Worm (Caenorhabditis elegans) whole organism, L1 larva: ENCODE data around the gene Y52E8A.6.

ENCODE experiments used
- Y116A8C.19 ChIP-seq: sonication (generic microtip); optimal IDR thresholded peaks from 2 replicates; lab custom pipeline; 2016; ENCODE audit warnings: missing compliant biosample characterization, missing genetic modification characterization, borderline replicate concordance
- blmp-1 ChIP-seq: fragments of 150-350 bp; optimal IDR thresholded peaks from 2 replicates; lab custom pipeline; 2014; ENCODE audit warnings: missing biosample characterization, missing genetic modification characterization
- ceh-82 ChIP-seq, 3 experiments: fragments of 150-350 bp in 1 of 3; sonication (generic microtip) in 2 of 3; optimal IDR thresholded peaks; 2 replicates each; lab custom pipeline; 2014 to 2017; ENCODE audit warnings: missing biosample characterization in 3 of 3, missing genetic modification characterization in 3 of 3
- ces-1 ChIP-seq: fragments of 150-350 bp; optimal IDR thresholded peaks from 2 replicates; lab custom pipeline; 2014; ENCODE audit warnings: missing biosample characterization, missing genetic modification reagents, missing genetic modification characterization
- efl-1 ChIP-seq, 4 experiments: fragments of 150-350 bp; optimal IDR thresholded peaks in 3 of 4; peaks in 1 of 4; 1 replicate in 1 of 4; 2 replicates in 3 of 4; lab custom pipeline; 2014; ENCODE audit warnings: missing biosample characterization in 2 of 4, missing genetic modification characterization in 2 of 4, missing genetic modification reagents in 2 of 4
- elt-2 ChIP-seq: sonication (generic microtip); optimal IDR thresholded peaks from 2 replicates; lab custom pipeline; 2016; ENCODE audit warnings: missing genetic modification characterization, mild to moderate bottlenecking, inconsistent platforms, missing compliant biosample characterization, missing genetic modification reagents
- elt-3 ChIP-seq, 6 experiments: fragments of 150-350 bp in 1 of 6; sonication (generic microtip); optimal IDR thresholded peaks; 2 replicates each; lab custom pipeline; 2017 to 2018; ENCODE audit warnings: missing biosample characterization in 6 of 6, missing genetic modification characterization in 6 of 6, inconsistent platforms in 1 of 6
- fkh-10 ChIP-seq: sonication (generic microtip); optimal IDR thresholded peaks from 2 replicates; lab custom pipeline; 2017; ENCODE audit warnings: missing biosample characterization, missing genetic modification reagents, missing genetic modification characterization
- fkh-4 ChIP-seq: sonication (generic microtip); optimal IDR thresholded peaks from 2 replicates; lab custom pipeline; 2016; ENCODE audit warnings: missing compliant biosample characterization, missing genetic modification characterization, borderline replicate concordance
- grh-1 ChIP-seq: fragments of 200-800 bp; sonication (Bioruptor generic); IDR thresholded peaks from 2 replicates; pipeline ENCODE4 v1.3.6; 2022; ENCODE audit warnings: missing genetic modification reagents, missing genetic modification characterization, missing compliant biosample characterization
- hlh-4 ChIP-seq: sonication (generic microtip); optimal IDR thresholded peaks from 2 replicates; lab custom pipeline; 2016; ENCODE audit warnings: mild to moderate bottlenecking, missing genetic modification characterization, missing compliant biosample characterization
- hpl-2 ChIP-seq: fragments of 150-350 bp; optimal IDR thresholded peaks from 2 replicates; lab custom pipeline; 2014; ENCODE audit warnings: missing biosample characterization, missing genetic modification reagents, missing genetic modification characterization
- jun-1 ChIP-seq: fragments of 150-350 bp; optimal IDR thresholded peaks from 2 replicates; lab custom pipeline; 2014; ENCODE audit warnings: missing biosample characterization, missing genetic modification reagents, missing genetic modification characterization
- lin-13 ChIP-seq: fragments of 150-350 bp; optimal IDR thresholded peaks from 2 replicates; lab custom pipeline; 2014; ENCODE audit warnings: missing biosample characterization, missing genetic modification reagents, missing genetic modification characterization
- lin-14 ChIP-seq: fragments of 200-800 bp; sonication (Bioruptor generic); optimal IDR thresholded peaks from 2 replicates; lab custom pipeline; 2018; ENCODE audit warnings: mild to moderate bottlenecking, missing genetic modification characterization, moderate library complexity, missing compliant biosample characterization
- lin-15B ChIP-seq: fragments of 150-350 bp; sonication (generic microtip); optimal IDR thresholded peaks from 3 replicates; lab custom pipeline; 2014; ENCODE audit warnings: missing biosample characterization, missing genetic modification characterization
- lin-35 ChIP-seq, 2 experiments: fragments of 150-350 bp; optimal IDR thresholded peaks; 2 replicates each; lab custom pipeline; 2014; ENCODE audit warnings: missing biosample characterization in 2 of 2, missing genetic modification characterization in 2 of 2, missing genetic modification reagents in 2 of 2
- lsy-2 ChIP-seq, 2 experiments: fragments of 150-350 bp; optimal IDR thresholded peaks; 2 replicates each; lab custom pipeline; 2014; ENCODE audit warnings: missing biosample characterization in 2 of 2, missing genetic modification characterization in 2 of 2
- mab-9 ChIP-seq: fragments of 200-800 bp; sonication (Bioruptor generic); IDR thresholded peaks from 2 replicates; pipeline ENCODE4 v1.3.6; 2022; ENCODE audit warnings: missing genetic modification reagents, missing genetic modification characterization, missing compliant biosample characterization
- nhr-19 ChIP-seq: fragments of 200-800 bp; sonication (Bioruptor generic); conservative IDR thresholded peaks from 2 replicates; pipeline ENCODE4 v1.3.6; 2022; ENCODE audit warnings: missing genetic modification characterization, missing compliant biosample characterization
- nhr-20 ChIP-seq: sonication (generic microtip); optimal IDR thresholded peaks from 2 replicates; lab custom pipeline; 2016; ENCODE audit warnings: mild to moderate bottlenecking, missing genetic modification characterization, missing compliant biosample characterization
- nhr-71 ChIP-seq: sonication (generic microtip); optimal IDR thresholded peaks from 2 replicates; lab custom pipeline; 2016; ENCODE audit warnings: mild to moderate bottlenecking, missing genetic modification characterization, moderate library complexity, missing compliant biosample characterization
- nhr-76 ChIP-seq: sonication (generic microtip); optimal IDR thresholded peaks from 2 replicates; lab custom pipeline; 2017; ENCODE audit warnings: missing biosample characterization, missing genetic modification characterization
- nhr-84 ChIP-seq: sonication (generic microtip); optimal IDR thresholded peaks from 2 replicates; lab custom pipeline; 2017; ENCODE audit warnings: missing biosample characterization, missing genetic modification characterization
- pqm-1 ChIP-seq: sonication (generic microtip); optimal IDR thresholded peaks from 3 replicates; lab custom pipeline; 2017; ENCODE audit warnings: missing biosample characterization, missing genetic modification characterization
- skn-1 ChIP-seq: fragments of 150-350 bp; optimal IDR thresholded peaks from 2 replicates; lab custom pipeline; 2014; ENCODE audit warnings: missing biosample characterization, missing genetic modification characterization
- snu-23 ChIP-seq: sonication (generic microtip); optimal IDR thresholded peaks from 2 replicates; lab custom pipeline; 2016; ENCODE audit warnings: missing genetic modification characterization, missing compliant biosample characterization
- tlp-1 ChIP-seq: fragments of 150-350 bp; optimal IDR thresholded peaks from 2 replicates; lab custom pipeline; 2014; ENCODE audit warnings: missing biosample characterization, missing genetic modification characterization
- unc-130 ChIP-seq: fragments of 150-350 bp; optimal IDR thresholded peaks from 2 replicates; lab custom pipeline; 2017; ENCODE audit warnings: missing biosample characterization, missing genetic modification characterization, inconsistent platforms
- unc-30 ChIP-seq: sonication (generic microtip); optimal IDR thresholded peaks from 2 replicates; lab custom pipeline; 2017; ENCODE audit warnings: missing biosample characterization, missing genetic modification characterization
- unc-62 ChIP-seq: fragments of 150-350 bp; optimal IDR thresholded peaks from 2 replicates; lab custom pipeline; 2014; ENCODE audit warnings: missing biosample characterization, missing genetic modification reagents, missing genetic modification characterization
- ztf-4 ChIP-seq: fragments of 150-350 bp; optimal IDR thresholded peaks from 2 replicates; lab custom pipeline; 2014; ENCODE audit warnings: missing biosample characterization, missing genetic modification characterization

Y52E8A.6 gene

DNA sequence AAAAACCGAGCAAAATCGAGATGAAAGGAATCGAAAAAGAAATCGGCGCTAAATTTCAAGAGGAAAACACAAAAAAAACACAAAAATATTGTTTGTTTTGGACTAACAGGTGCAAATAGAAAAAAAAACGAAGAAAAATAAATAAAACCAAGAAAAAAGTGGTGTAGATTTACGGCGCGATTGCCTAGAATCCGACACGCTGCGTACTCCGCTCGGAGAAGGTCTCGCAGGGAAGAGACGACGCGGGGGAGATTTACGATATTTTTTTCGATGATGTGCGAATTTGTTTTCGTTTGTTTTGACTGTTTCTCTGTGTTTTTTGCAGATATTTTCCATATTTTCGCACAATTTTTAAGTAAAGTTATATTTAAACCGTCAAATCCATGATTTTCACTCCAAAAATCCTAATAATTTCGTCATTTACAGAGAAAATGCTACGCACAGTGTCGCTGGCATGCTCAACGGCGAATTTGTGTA, 20.5 kb downstream of the Y52E8A.6 start, which contains the start of gene sco-1 (continued):
- TF ChIP-seq elt-3 (tag; optimal IDR thresholded peaks at IDR 0.05; lab: Kevin White, UChicago), result peak in 3 of 6 experiments; percentile 82 to 97 (median 94)
- peak; percentile 92 for TF ChIP-seq unc-130 (tag; lab: Kevin White, UChicago)
- peak; percentile 68 for TF ChIP-seq unc-62 (GFP tag; lab: Kevin White, UChicago)
- TF ChIP-seq grh-1 (GFP tag; lab: Robert Waterston, UW), result peak; percentile 97
- TF ChIP-seq jun-1 (tag; lab: Kevin White, UChicago), result peak; percentile 93

DNA sequence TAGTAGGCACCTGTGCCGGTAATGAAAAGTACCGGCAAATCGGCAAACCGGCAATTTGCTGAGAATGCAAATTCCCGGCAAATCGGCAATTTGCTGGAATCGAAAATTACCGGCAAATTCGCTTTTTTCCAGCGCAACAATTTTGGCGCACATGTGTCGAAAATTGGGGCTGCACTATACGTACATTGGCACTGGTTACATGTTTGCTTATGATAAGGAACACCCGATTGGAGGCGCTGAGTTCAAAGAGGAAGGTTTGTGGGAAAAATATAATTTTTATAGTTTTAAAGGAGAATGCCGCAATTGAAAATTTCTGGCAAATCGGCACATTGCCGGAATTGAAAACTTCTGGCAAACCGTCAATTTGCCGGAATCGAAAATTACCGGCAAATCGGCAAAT, 22.5 kb downstream of the Y52E8A.6 start:
- no peak for TF ChIP-seq unc-30 (tag; lab: Kevin White, UChicago)
- TF ChIP-seq elt-2 (tag; lab: Kevin White, UChicago), result peak; percentile 63

DNA sequence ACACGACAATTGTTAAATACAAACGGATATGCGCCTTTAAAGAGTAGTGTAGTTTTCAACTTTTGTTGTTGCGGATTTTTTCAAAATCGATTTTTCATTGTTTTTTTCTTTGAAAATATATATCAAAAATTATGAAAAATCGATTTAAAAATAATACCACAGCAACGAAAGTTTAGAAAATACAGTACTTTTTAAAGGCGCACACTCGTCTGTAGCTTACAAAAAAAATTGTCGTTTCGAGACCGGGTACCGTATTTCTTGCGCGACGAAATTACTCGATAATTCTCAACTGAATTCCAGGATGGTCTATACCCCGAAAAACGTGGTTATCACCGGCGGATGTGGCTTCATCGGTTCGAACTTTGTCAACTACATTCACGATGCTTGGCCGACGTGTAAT, 25.0 kb downstream of the Y52E8A.6 start, which contains the start of gene rml-4:
Gene rml-4 (plus strand): TSS at position 301 of the 400 bp plus-strand sequence.
- no peak for TF ChIP-seq skn-1 (tag; lab: Kevin White, UChicago)
- no peak for TF ChIP-seq efl-1 (optimal IDR thresholded peaks at IDR 0.05; lab: Kevin White, UChicago)
- TF ChIP-seq efl-1 (GFP tag; optimal IDR thresholded peaks at IDR 0.05 in 1 of 2; lab: Kevin White, UChicago), result peak in 1 of 2 experiments; percentile 71
- TF ChIP-seq, all 84 proteins: peak for 1

DNA sequence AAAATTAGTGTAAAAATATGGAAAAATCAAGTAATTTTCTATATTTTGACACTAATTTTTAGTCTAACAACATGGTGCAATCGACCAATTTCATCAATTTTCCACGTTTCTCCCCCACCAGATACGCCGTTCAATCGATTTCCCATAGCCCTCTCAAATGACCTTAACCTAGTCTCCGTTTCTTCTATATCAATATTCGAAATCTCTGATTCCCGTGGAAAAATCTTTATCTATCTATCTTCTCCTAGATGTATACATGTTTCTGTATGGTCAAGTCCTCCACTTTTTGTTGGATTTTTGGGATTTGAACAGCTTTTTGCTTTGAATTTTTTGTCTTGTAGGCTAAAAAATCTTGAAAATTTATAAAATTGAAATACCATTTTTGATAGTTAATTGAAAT, 25.6 kb downstream of the Y52E8A.6 start:
- TF ChIP-seq nhr-19 (GFP tag; lab: Robert Waterston, UW) (no peak), efl-1 (optimal IDR thresholded peaks at IDR 0.05; lab: Kevin White, UChicago) (no peak), efl-1 (GFP tag; optimal IDR thresholded peaks at IDR 0.05 in 1 of 2; lab: Kevin White, UChicago) (peak in 1 of 2 experiments; percentile 80), lin-14 (GFP tag; lab: Kevin White, UChicago) (peak; percentile 20), blmp-1 (peak; percentile 24)

DNA sequence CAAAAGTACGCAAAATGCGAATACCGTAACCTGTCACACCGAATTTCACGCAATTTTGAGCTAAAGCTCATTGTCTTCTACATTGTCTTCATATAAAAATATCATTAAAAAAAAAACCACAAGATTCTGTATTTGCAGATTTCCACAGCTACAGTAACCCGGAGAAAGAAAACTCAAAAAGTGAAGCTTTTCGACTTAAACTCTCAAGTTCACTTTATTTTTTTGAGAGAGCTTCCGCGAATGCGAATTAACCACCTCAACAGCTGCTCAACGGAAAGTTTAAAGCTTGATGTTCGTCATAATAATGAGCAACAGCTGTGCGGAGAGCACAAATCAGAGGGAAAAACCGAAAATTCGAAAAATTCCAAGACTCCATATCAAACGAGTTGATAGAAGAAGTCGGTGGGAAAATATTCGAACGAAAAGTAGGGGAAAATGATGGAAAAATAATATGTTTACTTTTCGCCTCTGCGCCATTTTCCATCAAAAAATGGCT, 26.7 kb downstream of the Y52E8A.6 start:
- TF ChIP-seq pqm-1 (tag; lab: Kevin White, UChicago), result no peak
- TF ChIP-seq lsy-2 (tag; optimal IDR thresholded peaks at IDR 0.05; lab: Kevin White, UChicago), result peak in 1 of 2 experiments; percentile 0
- peak; percentile 18 for TF ChIP-seq lin-14 (GFP tag; lab: Kevin White, UChicago)
- no peak for TF ChIP-seq efl-1 (optimal IDR thresholded peaks at IDR 0.05; lab: Kevin White, UChicago)
- peak in 1 of 2 experiments; percentile 77 for TF ChIP-seq efl-1 (GFP tag; optimal IDR thresholded peaks at IDR 0.05 in 1 of 2; lab: Kevin White, UChicago)

DNA sequence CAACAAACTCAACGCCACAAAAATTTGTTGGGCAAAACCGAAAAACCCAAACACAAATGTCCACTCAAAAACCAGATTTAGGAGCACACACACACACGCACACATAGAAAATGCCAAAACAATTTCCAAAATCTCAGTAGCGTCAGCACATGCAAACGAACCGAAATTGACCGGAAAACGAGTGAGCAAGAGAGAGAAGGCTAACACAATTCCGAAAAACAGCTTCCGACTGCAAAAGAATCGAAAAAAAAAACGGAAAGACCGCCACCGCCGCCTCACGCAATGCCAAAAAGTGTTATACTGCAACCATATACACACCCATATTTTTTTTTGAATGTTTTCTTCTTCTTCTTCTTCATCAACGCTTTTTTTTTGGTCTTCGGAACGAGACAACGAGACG, 28.0 kb downstream of the Y52E8A.6 start:
- TF ChIP-seq ces-1 (GFP tag; lab: Kevin White, UChicago) (peak; percentile 16), Y116A8C.19 (tag; lab: Kevin White, UChicago) (no peak), elt-2 (tag; lab: Kevin White, UChicago) (no peak), tlp-1 (no peak), fkh-4 (tag; lab: Kevin White, UChicago) (no peak), lin-13 (GFP tag; lab: Kevin White, UChicago) (no peak), hpl-2 (GFP tag; lab: Kevin White, UChicago) (no peak), lin-35 (GFP tag; optimal IDR thresholded peaks at IDR 0.05; lab: Kevin White, UChicago) (no peak), lin-15B (no peak), fkh-10 (GFP tag; lab: Kevin White, UChicago) (peak; percentile 65), nhr-71 (no peak), nhr-84 (tag; lab: Kevin White, UChicago) (no peak), ceh-82 (tag; optimal IDR thresholded peaks at IDR 0.05; lab: Kevin White, UChicago) (no peak), elt-3 (tag; optimal IDR thresholded peaks at IDR 0.05; lab: Kevin White, UChicago) (no peak), mab-9 (GFP tag; lab: Robert Waterston, UW) (no peak), lin-14 (GFP tag; lab: Kevin White, UChicago) (peak; percentile 68), skn-1 (tag; lab: Kevin White, UChicago) (no peak), hlh-4 (tag; lab: Kevin White, UChicago) (no peak), nhr-20 (tag; lab: Kevin White, UChicago) (no peak), ztf-4 (no peak), snu-23 (GFP tag; lab: Kevin White, UChicago) (no peak), nhr-76 (tag; lab: Kevin White, UChicago) (no peak)
- TF ChIP-seq, all 84 proteins: peak for 3
